Fruit fly (Drosophila melanogaster): Measurements from ENCODE around the gene CG10154.

CG10154 gene

DNA sequence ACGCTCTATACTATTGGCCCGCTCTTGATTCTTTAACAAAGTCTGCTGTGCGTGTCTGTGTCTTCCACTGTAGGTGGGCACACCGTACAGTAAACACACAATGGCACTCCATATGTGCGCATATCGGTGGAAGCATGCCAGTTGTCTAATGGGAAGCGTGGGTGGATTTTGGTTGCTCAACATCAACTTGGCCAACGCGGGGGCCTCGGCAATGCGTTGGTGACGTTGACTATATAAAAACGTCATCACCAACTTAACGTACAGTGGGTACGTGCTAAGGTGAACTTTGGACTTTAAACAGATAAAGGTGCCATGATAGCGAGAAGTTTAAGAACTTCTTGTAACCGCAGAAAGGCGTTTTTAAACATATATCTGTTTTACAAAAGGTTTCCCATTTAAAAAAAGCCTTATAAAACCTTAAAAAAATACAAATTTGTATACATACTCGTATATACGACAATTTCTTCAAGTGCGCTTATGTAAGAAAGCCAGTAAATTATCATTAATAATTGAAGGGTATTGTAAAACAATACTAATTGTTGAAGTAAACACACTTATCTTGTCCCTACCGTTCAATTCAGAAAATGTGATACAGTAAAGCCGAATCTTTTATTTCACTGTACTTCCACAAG, 42.8 kb upstream of the CG10154 start (continued):
- TF ChIP-seq HmgZ (tag; optimal IDR thresholded peaks at IDR 0.05) (no peak), mld (GFP tag; IDR thresholded peaks at IDR 0.05; ENCODE audit: partially characterized antibody) (no peak), sc (optimal IDR thresholded peaks at IDR 0.05) (no peak), sc (GFP tag; optimal IDR thresholded peaks at IDR 0.05) (no peak), CG15479 (GFP tag; optimal IDR thresholded peaks at IDR 0.05) (no peak), Taf1 (GFP tag; IDR thresholded peaks at IDR 0.05) (no peak), CG8478 (optimal IDR thresholded peaks at IDR 0.05) (no peak), hbn (GFP tag; IDR thresholded peaks at IDR 0.05; ENCODE audit: partially characterized antibody) (no peak), sna (GFP tag; IDR thresholded peaks at IDR 0.05; ENCODE audit: partially characterized antibody) (no peak), ewg (GFP tag; optimal IDR thresholded peaks at IDR 0.05) (no peak), Mad (GFP tag; optimal IDR thresholded peaks at IDR 0.05) (no peak), HmgD (GFP tag; optimal IDR thresholded peaks at IDR 0.05) (no peak), vnd (GFP tag; IDR thresholded peaks at IDR 0.05; ENCODE audit: partially characterized antibody) (no peak), CG16779 (GFP tag; IDR thresholded peaks at IDR 0.05) (no peak), CG13296 (GFP tag; optimal IDR thresholded peaks at IDR 0.05) (peak; percentile 54), gcm (GFP tag; optimal IDR thresholded peaks at IDR 0.05) (no peak), CG3407 (GFP tag; optimal IDR thresholded peaks at IDR 0.05) (no peak), jing (GFP tag; optimal IDR thresholded peaks at IDR 0.05) (no peak), nom (GFP tag; optimal IDR thresholded peaks at IDR 0.05) (peak; percentile 6), crp (GFP tag; optimal IDR thresholded peaks at IDR 0.05) (no peak), chn (GFP tag; optimal IDR thresholded peaks at IDR 0.05) (no peak), klu (GFP tag; IDR thresholded peaks at IDR 0.05) (no peak), slbo (GFP tag; IDR thresholded peaks at IDR 0.05) (peak; percentile 69), CG12299 (tag; optimal IDR thresholded peaks at IDR 0.05) (no peak), CG5953 (GFP tag; IDR thresholded peaks at IDR 0.05) (no peak), CG10274 (GFP tag; optimal IDR thresholded peaks at IDR 0.05) (peak; percentile 43), CG43689 (GFP tag; IDR thresholded peaks at IDR 0.05) (no peak), ranshi (GFP tag; IDR thresholded peaks at IDR 0.05) (no peak; the same call in 1 of the 2 replicates), grau (tag; optimal IDR thresholded peaks at IDR 0.05) (peak; percentile 92), crc (GFP tag; optimal IDR thresholded peaks at IDR 0.05) (no peak), ase (GFP tag; IDR thresholded peaks at IDR 0.05) (no peak; the same call in 2 of the 3 replicates), Tbp (GFP tag; optimal IDR thresholded peaks at IDR 0.05) (no peak), kni (GFP tag; optimal IDR thresholded peaks at IDR 0.05) (no peak), CG13624 (GFP tag; optimal IDR thresholded peaks at IDR 0.05) (peak; percentile 39), prd (optimal IDR thresholded peaks at IDR 0.05) (no peak), prd (GFP tag; IDR thresholded peaks at IDR 0.05) (0 out of 3 replicates have a peak, but pooled peaks have one; percentile 38), Rx (GFP tag; IDR thresholded peaks at IDR 0.05) (no peak), Vsx1 (GFP tag; optimal IDR thresholded peaks at IDR 0.05) (no peak), CG4328 (GFP tag; optimal IDR thresholded peaks at IDR 0.05) (no peak), oc (tag; optimal IDR thresholded peaks at IDR 0.05) (no peak), CG34422 (GFP tag; IDR thresholded peaks at IDR 0.05) (peak; percentile 31; the same call in 1 of the 3 replicates), CG34376 (GFP tag; optimal IDR thresholded peaks at IDR 0.05) (peak; percentile 2), HLH3B (GFP tag; IDR thresholded peaks at IDR 0.05) (no peak), CG4820 (GFP tag; optimal IDR thresholded peaks at IDR 0.05) (peak; percentile 2), Mrtf (GFP tag; IDR thresholded peaks at IDR 0.05) (no peak), nerfin-1 (tag; optimal IDR thresholded peaks at IDR 0.05) (peak; percentile 7), CG4617 (GFP tag; optimal IDR thresholded peaks at IDR 0.05; ENCODE audit: borderline replicate concordance) (no peak), hth (optimal IDR thresholded peaks at IDR 0.05) (no peak), CG17612 (GFP tag; IDR thresholded peaks at IDR 0.05) (no peak), CG14710 (tag; optimal IDR thresholded peaks at IDR 0.05) (no peak), CG1529 (GFP tag; optimal IDR thresholded peaks at IDR 0.05) (no peak)
